Fruit fly (Drosophila melanogaster) whole organism, embryonic: ENCODE data around the gene TTLL6B.

Source experiments
- Atf3 ChIP-seq: fragments of 200-800 bp; sonication (Bioruptor generic); optimal IDR thresholded peaks from 3 replicates; lab custom pipeline; 2016; ENCODE audit warnings: missing biosample characterization, missing genetic modification characterization
- BtbVII ChIP-seq: fragments of 200-800 bp; sonication (Bioruptor generic); optimal IDR thresholded peaks from 3 replicates; lab custom pipeline; 2017; ENCODE audit warnings: missing biosample characterization, mild to moderate bottlenecking, missing genetic modification characterization
- CG10321 ChIP-seq: fragments of 200-800 bp; sonication (Bioruptor generic); IDR thresholded peaks from 2 replicates; pipeline ENCODE4 v1.3.6; 2022; ENCODE audit warnings: missing biosample characterization, missing genetic modification characterization
- CG11560 ChIP-seq: fragments of 200-800 bp; sonication (Bioruptor generic); IDR thresholded peaks from 3 replicates; pipeline ENCODE4 v1.3.6; 2022; ENCODE audit warnings: missing biosample characterization, missing genetic modification characterization
- CG12299 ChIP-seq: fragments of 200-800 bp; sonication (Bioruptor generic); optimal IDR thresholded peaks from 2 replicates; lab custom pipeline; 2018; ENCODE audit warnings: missing biosample characterization, mild to moderate bottlenecking, missing genetic modification characterization
- CG12391 ChIP-seq: fragments of 200-800 bp; sonication (Bioruptor generic); optimal IDR thresholded peaks from 3 replicates; lab custom pipeline; 2018; ENCODE audit warnings: missing biosample characterization, mild to moderate bottlenecking, missing genetic modification characterization, moderate library complexity
- CG13123 ChIP-seq: fragments of 200-800 bp; sonication (Bioruptor generic); optimal IDR thresholded peaks from 2 replicates; lab custom pipeline; 2016; ENCODE audit warnings: missing biosample characterization, missing genetic modification characterization
- CG14667 ChIP-seq: fragments of 200-800 bp; sonication (Bioruptor generic); IDR thresholded peaks from 2 replicates; pipeline ENCODE4 v1.3.6; 2022; ENCODE audit warnings: missing biosample characterization, missing genetic modification characterization
- CG17802 ChIP-seq: fragments of 200-800 bp; sonication (Bioruptor generic); optimal IDR thresholded peaks from 2 replicates; lab custom pipeline; 2018; ENCODE audit warnings: missing biosample characterization, mild to moderate bottlenecking, missing genetic modification characterization, moderate library complexity
- CG17829 ChIP-seq: fragments of 200-800 bp; optimal IDR thresholded peaks from 2 replicates; lab custom pipeline; 2019; ENCODE audit warnings: missing biosample characterization, mild to moderate bottlenecking, missing genetic modification characterization, moderate library complexity
- CG2129 ChIP-seq: fragments of 200-800 bp; sonication (Bioruptor generic); IDR thresholded peaks from 2 replicates; pipeline ENCODE4 v1.3.6; 2022; ENCODE audit warnings: missing biosample characterization, missing genetic modification characterization; ENCODE audit not compliant: partially characterized antibody
- CG2199 ChIP-seq: fragments of 200-800 bp; sonication (Bioruptor generic); IDR thresholded peaks from 3 replicates; pipeline ENCODE4 v1.3.6; 2022; ENCODE audit warnings: missing biosample characterization, missing genetic modification characterization
- CG3065 ChIP-seq: fragments of 200-800 bp; sonication (Bioruptor generic); optimal IDR thresholded peaks from 2 replicates; lab custom pipeline; 2016; ENCODE audit warnings: missing biosample characterization, missing genetic modification characterization
- CG32772 ChIP-seq: fragments of 200-800 bp; sonication (Bioruptor generic); IDR thresholded peaks from 2 replicates; pipeline ENCODE4 v1.3.6; 2022; ENCODE audit warnings: missing biosample characterization, missing genetic modification characterization
- CG4328 ChIP-seq: fragments of 200-800 bp; sonication (Bioruptor generic); optimal IDR thresholded peaks from 3 replicates; lab custom pipeline; 2017; ENCODE audit warnings: missing biosample characterization, missing genetic modification reagents, missing genetic modification characterization
- CG5953 ChIP-seq: fragments of 200-800 bp; sonication (Bioruptor generic); IDR thresholded peaks from 2 replicates; pipeline ENCODE4 v1.3.6; 2022; ENCODE audit warnings: missing biosample characterization, missing genetic modification characterization
- CG6272 ChIP-seq: fragments of 200-800 bp; sonication (Bioruptor generic); IDR thresholded peaks from 2 replicates; pipeline ENCODE4 v1.3.6; 2022; ENCODE audit warnings: missing biosample characterization, missing genetic modification characterization
- CG6791 ChIP-seq: fragments of 200-800 bp; sonication (Bioruptor generic); IDR thresholded peaks from 3 replicates; pipeline ENCODE4 v1.3.6; 2022; ENCODE audit warnings: missing biosample characterization, missing genetic modification characterization; ENCODE audit not compliant: partially characterized antibody
- CG7271 ChIP-seq: fragments of 200-800 bp; sonication (Bioruptor generic); optimal IDR thresholded peaks from 2 replicates; lab custom pipeline; 2018; ENCODE audit warnings: missing biosample characterization, mild to moderate bottlenecking, missing genetic modification characterization, moderate library complexity
- CG7372 ChIP-seq: fragments of 200-800 bp; sonication (Bioruptor generic); IDR thresholded peaks from 2 replicates; pipeline ENCODE4 v1.3.6; 2022; ENCODE audit warnings: missing biosample characterization, missing genetic modification characterization
- CG7839 ChIP-seq: fragments of 200-800 bp; sonication (Bioruptor generic); optimal IDR thresholded peaks from 3 replicates; lab custom pipeline; 2018; ENCODE audit warnings: missing biosample characterization, mild to moderate bottlenecking, missing genetic modification characterization, moderate library complexity
- CG8478 ChIP-seq: fragments of >200 bp; optimal IDR thresholded peaks from 2 replicates; lab custom pipeline; 2018
- CG9876 ChIP-seq: fragments of 200-800 bp; sonication (Bioruptor generic); optimal IDR thresholded peaks from 2 replicates; lab custom pipeline; 2016; ENCODE audit warnings: missing biosample characterization, missing genetic modification characterization
- CoRest ChIP-seq: fragments of 200-800 bp; sonication (Bioruptor generic); optimal IDR thresholded peaks from 3 replicates; lab custom pipeline; 2018; ENCODE audit warnings: missing biosample characterization, mild to moderate bottlenecking, missing genetic modification characterization, moderate library complexity
- D19A ChIP-seq: fragments of 200-800 bp; optimal IDR thresholded peaks from 3 replicates; lab custom pipeline; 2019; ENCODE audit warnings: missing biosample characterization, mild to moderate bottlenecking, missing genetic modification characterization, moderate library complexity
- Dll ChIP-seq: fragments of 200-800 bp; sonication (Bioruptor generic); IDR thresholded peaks from 4 replicates; pipeline ENCODE4 v1.3.6; 2022; ENCODE audit warnings: missing biosample characterization, missing genetic modification characterization; ENCODE audit not compliant: partially characterized antibody
- HHEX ChIP-seq: fragments of 200-800 bp; sonication (Bioruptor generic); optimal IDR thresholded peaks from 3 replicates; lab custom pipeline; 2017; ENCODE audit warnings: missing biosample characterization, mild to moderate bottlenecking, missing genetic modification characterization, missing genetic modification reagents
- MESR4 ChIP-seq: fragments of 200-800 bp; sonication (Bioruptor generic); optimal IDR thresholded peaks from 2 replicates; lab custom pipeline; 2018; ENCODE audit warnings: missing biosample characterization, mild to moderate bottlenecking, missing genetic modification characterization, moderate library complexity
- Meics ChIP-seq: fragments of 200-800 bp; sonication (Bioruptor generic); optimal IDR thresholded peaks from 2 replicates; lab custom pipeline; 2017; ENCODE audit warnings: missing biosample characterization, mild to moderate bottlenecking, missing genetic modification characterization
- NC2α ChIP-seq: fragments of 200-800 bp; sonication (Bioruptor generic); optimal IDR thresholded peaks from 2 replicates; lab custom pipeline; 2016; ENCODE audit warnings: missing biosample characterization, missing genetic modification characterization
- Optix ChIP-seq: fragments of 200-800 bp; sonication (Bioruptor generic); IDR thresholded peaks from 3 replicates; pipeline ENCODE4 v1.3.6; 2022; ENCODE audit warnings: missing biosample characterization, missing genetic modification characterization
- Ptx1 ChIP-seq: fragments of 200-800 bp; sonication (Bioruptor generic); IDR thresholded peaks from 2 replicates; pipeline ENCODE4 v1.3.6; 2022; ENCODE audit warnings: missing biosample characterization, missing genetic modification characterization
- Xrp1 ChIP-seq: fragments of 200-800 bp; sonication (Bioruptor generic); IDR thresholded peaks from 2 replicates; pipeline ENCODE4 v1.3.6; 2022; ENCODE audit warnings: missing biosample characterization, missing genetic modification characterization
- al ChIP-seq: fragments of 200-800 bp; sonication (Bioruptor generic); IDR thresholded peaks from 2 replicates; pipeline ENCODE4 v1.3.6; 2022; ENCODE audit warnings: missing biosample characterization, missing genetic modification characterization
- ems ChIP-seq: fragments of 200-800 bp; sonication (Bioruptor generic); optimal IDR thresholded peaks from 3 replicates; lab custom pipeline; 2016; ENCODE audit warnings: missing biosample characterization, missing genetic modification characterization
- gem ChIP-seq: fragments of 200-800 bp; sonication (Bioruptor generic); optimal IDR thresholded peaks from 2 replicates; lab custom pipeline; 2019; ENCODE audit warnings: missing biosample characterization, mild to moderate bottlenecking, missing genetic modification characterization, moderate library complexity
- grau ChIP-seq: fragments of 200-800 bp; optimal IDR thresholded peaks from 3 replicates; lab custom pipeline; 2019; ENCODE audit warnings: missing biosample characterization, mild to moderate bottlenecking, missing genetic modification characterization, moderate library complexity
- ken ChIP-seq: fragments of 200-800 bp; sonication (Bioruptor generic); IDR thresholded peaks from 3 replicates; pipeline ENCODE4 v1.3.6; 2022; ENCODE audit warnings: missing biosample characterization, missing genetic modification characterization
- klu ChIP-seq: fragments of 200-800 bp; sonication (Bioruptor generic); IDR thresholded peaks from 2 replicates; pipeline ENCODE4 v1.3.6; 2022; ENCODE audit warnings: missing biosample characterization, missing genetic modification characterization
- lilli ChIP-seq: fragments of 200-800 bp; sonication (Bioruptor generic); optimal IDR thresholded peaks from 3 replicates; lab custom pipeline; 2016; ENCODE audit warnings: missing biosample characterization, missing genetic modification characterization
- lov ChIP-seq, 2 experiments: fragments of 200-800 bp in 1 of 2; fragments of >200 bp in 1 of 2; sonication (Bioruptor generic) in 1 of 2; IDR thresholded peaks in 1 of 2; optimal IDR thresholded peaks in 1 of 2; 2 replicates in 1 of 2; 3 replicates in 1 of 2; pipeline versions ENCODE4 v1.3.6 to Lab custom; 2017 to 2022; ENCODE audit warnings: missing biosample characterization in 1 of 2, missing genetic modification characterization in 1 of 2
- nmo ChIP-seq: fragments of 200-800 bp; sonication (Bioruptor generic); optimal IDR thresholded peaks from 2 replicates; lab custom pipeline; 2018; ENCODE audit warnings: missing biosample characterization, mild to moderate bottlenecking, missing genetic modification characterization, moderate library complexity
- salm ChIP-seq: fragments of 200-800 bp; sonication (Bioruptor generic); optimal IDR thresholded peaks from 2 replicates; lab custom pipeline; 2018; ENCODE audit warnings: missing biosample characterization, mild to moderate bottlenecking, missing genetic modification characterization
- seq ChIP-seq: fragments of 200-800 bp; sonication (Bioruptor generic); IDR thresholded peaks from 2 replicates; pipeline ENCODE4 v1.3.6; 2022; ENCODE audit warnings: missing biosample characterization, missing genetic modification characterization
- slp2 ChIP-seq: fragments of 200-800 bp; sonication (Bioruptor generic); optimal IDR thresholded peaks from 2 replicates; lab custom pipeline; 2016; ENCODE audit warnings: missing biosample characterization, missing genetic modification characterization
- stwl ChIP-seq: fragments of 200-800 bp; sonication (Bioruptor generic); optimal IDR thresholded peaks from 3 replicates; lab custom pipeline; 2018; ENCODE audit warnings: missing biosample characterization, mild to moderate bottlenecking, missing genetic modification characterization, moderate library complexity
- tin ChIP-seq: fragments of 200-800 bp; sonication (Bioruptor generic); optimal IDR thresholded peaks from 3 replicates; lab custom pipeline; 2016; ENCODE audit warnings: missing biosample characterization, missing genetic modification characterization
- tup ChIP-seq: fragments of 200-800 bp; sonication (Bioruptor generic); optimal IDR thresholded peaks from 2 replicates; lab custom pipeline; 2016; ENCODE audit warnings: missing biosample characterization, mild to moderate bottlenecking, missing genetic modification characterization, moderate library complexity
- z ChIP-seq: fragments of 200-800 bp; sonication (Bioruptor generic); IDR thresholded peaks from 3 replicates; pipeline ENCODE4 v1.3.6; 2022; ENCODE audit warnings: missing biosample characterization, missing genetic modification characterization

TTLL6B gene

DNA sequence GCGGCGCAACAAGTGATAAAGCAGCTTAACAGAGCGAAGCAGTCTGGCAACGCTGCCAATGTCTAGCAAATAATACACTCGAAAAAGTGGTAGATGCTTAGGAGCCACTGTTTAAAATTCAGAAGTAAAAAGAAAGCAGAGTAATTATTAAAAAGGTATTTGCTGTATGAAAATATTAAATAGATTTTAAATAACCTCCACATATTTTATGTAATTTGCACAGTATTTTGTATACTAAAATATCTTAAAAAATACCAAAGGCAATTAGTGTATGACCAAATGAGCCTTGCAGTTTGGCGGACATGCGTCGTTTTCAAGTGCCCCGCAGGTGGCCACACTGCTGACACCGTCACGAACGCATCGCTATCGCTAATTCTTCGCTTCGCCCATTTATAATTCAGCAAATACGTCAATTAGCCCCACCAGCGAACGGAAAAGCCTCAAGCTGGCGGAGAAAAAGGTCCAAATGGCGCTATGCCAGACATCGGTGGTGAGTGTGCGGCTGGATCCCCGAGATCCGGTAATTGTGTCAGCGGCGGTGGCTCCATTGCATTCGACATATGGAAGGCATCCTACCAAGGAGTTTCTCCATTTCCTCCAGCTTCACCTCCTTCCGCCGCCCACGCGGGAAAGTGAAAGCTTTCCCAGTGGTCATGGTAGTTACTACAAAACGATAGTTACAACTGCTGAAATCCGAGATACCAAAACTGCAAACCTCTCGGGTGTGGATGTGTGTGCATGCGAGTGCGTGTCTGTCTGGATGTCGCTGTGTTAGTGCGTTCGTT, 2.5 kb upstream of the TTLL6B start, which contains the start of gene pll (continued):
- TF ChIP-seq CG17829 (peak; percentile 91), CG8478 (no peak), NC2α (no peak), MESR4 (peak; percentile 76), Optix (GFP tag; lab: Robert Waterston, UW) (0 out of 3 replicates have a peak, but pooled peaks have one; percentile 41), CG12299 (tag; lab: Kevin White, UChicago) (peak; percentile 77), HHEX (GFP tag; lab: Kevin White, UChicago) (peak; percentile 51), CG2129 (GFP tag; lab: Robert Waterston, UW) (no peak), lov (optimal IDR thresholded peaks at IDR 0.05; lab: Kevin White, UChicago) (no peak), lov (GFP tag; IDR thresholded peaks at IDR 0.05; lab: Robert Waterston, UW) (peak; percentile 76; the same call in 1 of the 3 replicates), CG17802 (tag; lab: Kevin White, UChicago) (peak; percentile 40), stwl (peak; percentile 62), CG2199 (GFP tag; lab: Robert Waterston, UW) (peak; percentile 66; the same call in 1 of the 3 replicates), CG9876 (peak; percentile 41), gem (tag; lab: Kevin White, UChicago) (no peak), Atf3 (peak; percentile 5), seq (GFP tag; lab: Robert Waterston, UW) (peak; percentile 69; the same call in 1 of the 2 replicates), Xrp1 (GFP tag; lab: Robert Waterston, UW) (peak; percentile 91), CG14667 (GFP tag; lab: Robert Waterston, UW) (peak; percentile 90), nmo (peak; percentile 89), Dll (peak; percentile 68; the same call in 3 of the 4 replicates), CG5953 (peak; percentile 88), CG32772 (GFP tag; lab: Robert Waterston, UW) (peak; percentile 89), grau (tag; lab: Kevin White, UChicago) (peak; percentile 80), klu (GFP tag; lab: Robert Waterston, UW) (peak; percentile 70), CoRest (peak; percentile 84), CG6791 (GFP tag; lab: Robert Waterston, UW) (no peak), lilli (GFP tag; lab: Kevin White, UChicago) (peak; percentile 89), Meics (GFP tag; lab: Kevin White, UChicago) (peak; percentile 76), tin (peak; percentile 79), z (GFP tag; lab: Robert Waterston, UW) (no peak), CG6272 (peak; percentile 87), CG7839 (tag; lab: Kevin White, UChicago) (no peak), tup (peak; percentile 36), CG3065 (peak; percentile 48), salm (tag; lab: Kevin White, UChicago) (peak; percentile 40), CG11560 (peak; percentile 58; the same call in 1 of the 3 replicates), CG7271 (tag; lab: Kevin White, UChicago) (peak; percentile 17), CG7372 (GFP tag; lab: Robert Waterston, UW) (peak; percentile 83), BtbVII (GFP tag; lab: Kevin White, UChicago) (peak; percentile 34), CG12391 (tag; lab: Kevin White, UChicago) (peak; percentile 92), CG10321 (GFP tag; lab: Robert Waterston, UW) (0 out of 2 replicates have a peak, but pooled peaks have one; percentile 45), Ptx1 (peak; percentile 89), ems (GFP tag; lab: Kevin White, UChicago) (peak; percentile 66), D19A (tag; lab: Kevin White, UChicago) (no peak), slp2 (peak; percentile 28), al (GFP tag; lab: Robert Waterston, UW) (peak; percentile 83), CG4328 (GFP tag; lab: Kevin White, UChicago) (peak; percentile 6), ken (GFP tag; lab: Robert Waterston, UW) (peak; percentile 86), CG13123 (GFP tag; lab: Kevin White, UChicago) (peak; percentile 79)
